Worm (Caenorhabditis elegans) whole organism, L4 larva: ENCODE measurements around the gene K05F1.9.
A peak's percentile ranks its signal among the peaks of the same experiment; 100 is the strongest.

Experiments used
- dmd-6 ChIP-seq: fragments of 200-800 bp; sonication (Bioruptor generic); IDR thresholded peaks from 2 replicates; pipeline ENCODE4 v1.3.6; 2022; ENCODE audit warnings: missing genetic modification reagents, missing genetic modification characterization, missing compliant biosample characterization
- dmd-9 ChIP-seq: fragments of 200-800 bp; sonication (Bioruptor generic); IDR thresholded peaks from 2 replicates; pipeline ENCODE4 v1.3.6; 2022; ENCODE audit warnings: missing genetic modification reagents, missing genetic modification characterization, missing compliant biosample characterization
- dve-1 ChIP-seq: sonication (generic microtip); optimal IDR thresholded peaks from 2 replicates; lab custom pipeline; 2017; ENCODE audit warnings: antibody characterized with exemption, mild to moderate bottlenecking, missing genetic modification characterization, missing compliant biosample characterization; ENCODE audit not compliant: insufficient read depth
- lin-13 ChIP-seq: fragments of 150-350 bp; optimal IDR thresholded peaks from 2 replicates; lab custom pipeline; 2014; ENCODE audit warnings: missing biosample characterization, missing genetic modification reagents, missing genetic modification characterization
- skn-1 ChIP-seq: fragments of 150-350 bp; optimal IDR thresholded peaks from 2 replicates; lab custom pipeline; 2014; ENCODE audit warnings: missing biosample characterization, missing genetic modification characterization

ce11 chrII:5805303-5805702 is 4.3 kb upstream of the K05F1.9 start, which contains the start of gene K05F1.10:
- TF ChIP-seq dmd-9: no peak
- no peak for TF ChIP-seq lin-13
- peak; percentile 4 for TF ChIP-seq dve-1 (tag; lab: Kevin White, UChicago)
- no peak for TF ChIP-seq skn-1 (tag; lab: Kevin White, UChicago)
- peak; percentile 46 for TF ChIP-seq dmd-6 (GFP tag; lab: Robert Waterston, UW)
